Worm (Caenorhabditis elegans) whole organism, early embryonic: Measurements from ENCODE around the gene K12H6.12.

ENCODE experiments used
- B0310.2 ChIP-seq: sonication (generic microtip); optimal IDR thresholded peaks from 2 replicates; lab custom pipeline; 2016; ENCODE audit warnings: mild to moderate bottlenecking, missing genetic modification characterization, missing compliant biosample characterization
- F13C5.2 ChIP-seq: sonication (generic microtip); optimal IDR thresholded peaks from 2 replicates; lab custom pipeline; 2017; ENCODE audit warnings: mild to moderate bottlenecking, missing genetic modification characterization, inconsistent platforms, missing compliant biosample characterization
- aly-1 ChIP-seq: sonication (generic microtip); optimal IDR thresholded peaks from 2 replicates; lab custom pipeline; 2016; ENCODE audit warnings: missing genetic modification characterization, missing compliant biosample characterization
- ama-1 ChIP-seq: fragments of 150-350 bp; optimal IDR thresholded peaks from 2 replicates; lab custom pipeline; 2014
- ceh-13 ChIP-seq: fragments of 200-800 bp; sonication (Bioruptor generic); optimal IDR thresholded peaks from 2 replicates; lab custom pipeline; 2018; ENCODE audit warnings: mild to moderate bottlenecking, missing genetic modification characterization, missing compliant biosample characterization
- ceh-36 ChIP-seq: sonication (generic microtip); optimal IDR thresholded peaks from 2 replicates; lab custom pipeline; 2016; ENCODE audit warnings: missing genetic modification characterization, inconsistent platforms, missing compliant biosample characterization
- ets-7 ChIP-seq: sonication (generic microtip); optimal IDR thresholded peaks from 2 replicates; lab custom pipeline; 2016; ENCODE audit warnings: missing genotype, missing genetic modification characterization, missing compliant biosample characterization
- flt-1 ChIP-seq: fragments of 200-800 bp; sonication (Bioruptor generic); IDR thresholded peaks from 2 replicates; pipeline ENCODE4 v1.3.6; 2022; ENCODE audit warnings: missing genetic modification characterization, missing compliant biosample characterization
- hmbx-1 ChIP-seq: sonication (generic microtip); optimal IDR thresholded peaks from 2 replicates; lab custom pipeline; 2016; ENCODE audit warnings: mild to moderate bottlenecking, missing genetic modification characterization, missing compliant biosample characterization
- hmg-4 ChIP-seq: fragments of 200-800 bp; sonication (Bioruptor generic); optimal IDR thresholded peaks from 2 replicates; lab custom pipeline; 2018; ENCODE audit warnings: mild to moderate bottlenecking, missing genetic modification characterization, missing compliant biosample characterization
- hnd-1 ChIP-seq: sonication (generic microtip); optimal IDR thresholded peaks from 2 replicates; lab custom pipeline; 2016; ENCODE audit warnings: missing genetic modification characterization, missing compliant biosample characterization
- pes-1 ChIP-seq: fragments of 200-800 bp; sonication (Bioruptor generic); IDR thresholded peaks from 2 replicates; pipeline ENCODE4 v1.3.6; 2022; ENCODE audit warnings: missing genetic modification reagents, missing genetic modification characterization, missing compliant biosample characterization
- scrt-1 ChIP-seq: fragments of 200-800 bp; sonication (Bioruptor generic); IDR thresholded peaks from 2 replicates; pipeline ENCODE4 v1.3.6; 2022; ENCODE audit warnings: missing genetic modification characterization, missing compliant biosample characterization
- sea-1 ChIP-seq: fragments of 200-800 bp; sonication (Bioruptor generic); conservative IDR thresholded peaks from 2 replicates; pipeline ENCODE4 v1.3.6; 2022; ENCODE audit warnings: missing genetic modification characterization, missing compliant biosample characterization
- tbx-11 ChIP-seq: fragments of 200-800 bp; sonication (Bioruptor generic); IDR thresholded peaks from 2 replicates; pipeline ENCODE4 v1.3.6; 2022; ENCODE audit warnings: missing genetic modification characterization, missing compliant biosample characterization
- tbx-37 ChIP-seq: fragments of 200-800 bp; sonication (Bioruptor generic); conservative IDR thresholded peaks from 2 replicates; pipeline ENCODE4 v1.3.6; 2022; ENCODE audit warnings: missing genetic modification reagents, missing genetic modification characterization, missing compliant biosample characterization
- tra-4 ChIP-seq: sonication (generic microtip); optimal IDR thresholded peaks from 2 replicates; lab custom pipeline; 2017; ENCODE audit warnings: missing genetic modification characterization, missing compliant biosample characterization

The K12H6.12 gene

DNA sequence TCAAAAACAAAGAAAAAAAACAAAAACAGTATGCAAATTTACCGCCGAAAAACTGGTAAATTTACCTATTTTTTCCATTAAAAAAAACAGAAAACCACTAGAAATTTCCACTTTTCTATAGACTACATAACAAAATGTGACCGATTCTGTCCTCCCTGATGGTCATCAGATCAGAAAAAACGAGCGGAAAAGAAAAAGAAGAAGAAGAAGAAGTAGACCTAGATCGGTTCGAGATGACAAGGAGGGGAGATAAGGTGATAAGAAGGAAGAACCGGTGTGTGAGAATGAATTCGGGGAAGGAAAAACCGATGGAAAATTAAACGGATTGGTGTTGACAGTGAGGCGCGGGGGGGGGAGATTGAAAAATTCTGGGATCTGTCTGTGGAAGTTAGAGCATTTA lies 48.2 kb downstream of the K12H6.12 start:
- TF ChIP-seq hnd-1 (tag; lab: Kevin White, UChicago) (no peak), B0310.2 (tag; lab: Kevin White, UChicago) (no peak), hmbx-1 (no peak), F13C5.2 (no peak), scrt-1 (GFP tag; lab: Robert Waterston, UW) (no peak), ets-7 (tag; lab: Kevin White, UChicago) (no peak), pes-1 (GFP tag; lab: Robert Waterston, UW) (no peak), ceh-13 (GFP tag; lab: Kevin White, UChicago) (no peak), tra-4 (tag; lab: Kevin White, UChicago) (no peak), aly-1 (tag; lab: Kevin White, UChicago) (no peak), ceh-36 (tag; lab: Kevin White, UChicago) (no peak), tbx-11 (GFP tag; lab: Robert Waterston, UW) (no peak), tbx-37 (GFP tag; lab: Robert Waterston, UW) (no peak), flt-1 (GFP tag; lab: Robert Waterston, UW) (no peak), hmg-4 (GFP tag; lab: Kevin White, UChicago) (no peak), sea-1 (no peak), ama-1 (lab: Kevin White, UChicago) (no peak)

DNA sequence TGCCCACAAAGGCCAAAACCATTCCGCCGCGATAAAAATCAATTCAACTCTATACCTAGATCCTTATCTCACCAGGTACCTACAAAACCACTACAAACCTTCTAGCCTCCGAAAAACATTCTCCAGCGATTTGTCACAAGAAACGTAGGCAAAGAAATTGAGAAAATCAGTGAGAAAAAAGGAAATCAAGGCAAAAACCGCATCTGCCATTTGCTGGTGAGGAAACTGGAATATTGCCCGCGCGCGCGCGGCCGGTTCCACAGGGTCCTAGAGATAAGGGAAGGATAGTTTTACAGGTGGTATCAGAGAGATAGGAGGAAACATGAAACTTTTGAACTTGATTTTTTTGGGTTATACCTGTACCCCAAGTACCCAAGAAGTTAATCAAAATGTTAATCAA lies 49.6 kb downstream of the K12H6.12 start:
- TF ChIP-seq tbx-11 (GFP tag; lab: Robert Waterston, UW) (no peak), pes-1 (GFP tag; lab: Robert Waterston, UW) (no peak), B0310.2 (tag; lab: Kevin White, UChicago) (no peak), hmg-4 (GFP tag; lab: Kevin White, UChicago) (no peak), flt-1 (GFP tag; lab: Robert Waterston, UW) (no peak), ceh-36 (tag; lab: Kevin White, UChicago) (no peak), hmbx-1 (no peak), aly-1 (tag; lab: Kevin White, UChicago) (no peak), hnd-1 (tag; lab: Kevin White, UChicago) (no peak), scrt-1 (GFP tag; lab: Robert Waterston, UW) (no peak), tbx-37 (GFP tag; lab: Robert Waterston, UW) (no peak), ets-7 (tag; lab: Kevin White, UChicago) (no peak), F13C5.2 (no peak), tra-4 (tag; lab: Kevin White, UChicago) (no peak), sea-1 (no peak), ceh-13 (GFP tag; lab: Kevin White, UChicago) (no peak), ama-1 (lab: Kevin White, UChicago) (no peak)

DNA sequence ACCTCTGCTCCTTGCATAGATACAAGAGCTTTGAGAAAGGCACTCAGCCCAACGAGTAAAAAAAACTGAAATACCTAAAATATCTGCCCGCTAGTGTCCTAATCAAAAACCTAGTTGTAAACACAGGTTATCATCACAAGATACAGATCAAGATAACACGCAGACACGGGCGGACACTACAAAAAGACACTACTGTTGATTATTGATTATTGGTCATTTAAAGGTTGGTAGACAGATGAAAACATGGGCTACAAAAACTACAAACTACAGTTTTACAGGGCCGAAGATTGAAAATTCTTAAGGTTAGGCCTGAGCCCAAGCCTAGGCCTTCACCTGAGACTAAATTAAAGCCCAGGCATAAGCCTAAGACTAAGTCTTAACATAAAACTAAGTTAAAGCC lies 50.9 kb downstream of the K12H6.12 start:
- TF ChIP-seq tbx-11 (GFP tag; lab: Robert Waterston, UW) (no peak), ama-1 (lab: Kevin White, UChicago) (no peak), hmg-4 (GFP tag; lab: Kevin White, UChicago) (no peak), B0310.2 (tag; lab: Kevin White, UChicago) (no peak), scrt-1 (GFP tag; lab: Robert Waterston, UW) (no peak), sea-1 (no peak), pes-1 (GFP tag; lab: Robert Waterston, UW) (no peak), hnd-1 (tag; lab: Kevin White, UChicago) (no peak), ceh-36 (tag; lab: Kevin White, UChicago) (no peak), ets-7 (tag; lab: Kevin White, UChicago) (no peak), tra-4 (tag; lab: Kevin White, UChicago) (no peak), tbx-37 (GFP tag; lab: Robert Waterston, UW) (no peak), aly-1 (tag; lab: Kevin White, UChicago) (no peak), hmbx-1 (no peak), F13C5.2 (no peak), flt-1 (GFP tag; lab: Robert Waterston, UW) (no peak), ceh-13 (GFP tag; lab: Kevin White, UChicago) (no peak)

ce11 chrII:2859315-2859714 lies 51.4 kb downstream of the K12H6.12 start:
- TF ChIP-seq ets-7 (tag; lab: Kevin White, UChicago), result no peak
- TF ChIP-seq aly-1 (tag; lab: Kevin White, UChicago), result no peak
- peak; percentile 90 for TF ChIP-seq ceh-36 (tag; lab: Kevin White, UChicago)

DNA sequence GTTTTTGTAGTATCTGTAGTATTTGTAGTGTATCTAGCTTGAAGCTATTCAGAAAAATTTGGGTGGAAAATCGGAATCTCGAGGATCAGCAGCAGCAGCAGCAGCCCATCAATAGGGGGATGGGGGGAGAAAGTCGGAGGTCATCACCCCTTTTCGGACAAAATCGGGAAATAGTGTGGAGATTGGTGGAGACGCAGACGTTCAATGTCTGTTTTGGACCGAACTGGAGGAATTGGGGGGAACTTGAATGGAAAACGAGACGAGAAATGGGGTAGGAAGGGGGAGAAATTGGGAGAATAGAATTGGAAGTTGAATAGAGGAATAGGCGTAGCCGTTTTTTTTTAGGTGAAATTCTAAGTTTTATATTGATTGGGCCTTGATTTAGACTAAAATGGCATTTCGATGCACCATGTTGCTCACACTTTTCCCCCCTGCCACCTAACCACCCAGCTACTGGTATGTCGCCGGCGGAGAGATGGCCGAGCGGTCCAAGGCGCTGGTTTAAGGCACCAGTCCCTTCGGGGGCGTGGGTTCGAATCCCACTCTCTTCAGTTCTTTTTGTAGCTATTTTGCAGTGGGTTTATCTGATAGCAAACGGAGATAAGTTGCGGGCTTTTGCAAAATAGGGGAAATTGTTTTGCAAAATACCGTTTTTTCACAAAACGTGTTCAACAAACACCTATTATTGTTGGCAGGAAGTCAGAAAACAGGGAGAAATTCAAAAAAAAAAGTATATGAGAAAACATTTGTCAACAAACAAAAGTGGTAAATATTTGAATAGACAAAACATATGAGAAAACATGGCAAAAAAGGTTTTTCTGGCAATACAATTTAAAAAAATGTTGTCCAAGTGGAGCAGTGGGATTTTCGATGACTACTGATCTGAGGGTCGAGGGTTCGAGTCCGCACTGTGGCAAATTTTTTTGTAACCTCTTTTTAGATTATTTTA lies 52.2 kb downstream of the K12H6.12 start:
- peak; percentile 64 for TF ChIP-seq pes-1 (GFP tag; lab: Robert Waterston, UW)
- TF ChIP-seq F13C5.2, result no peak
- TF ChIP-seq hnd-1 (tag; lab: Kevin White, UChicago), result no peak
- TF ChIP-seq tbx-11 (GFP tag; lab: Robert Waterston, UW), result 0 out of 2 replicates have a peak, but pooled peaks have one; percentile 12
- no peak for TF ChIP-seq tbx-37 (GFP tag; lab: Robert Waterston, UW)
- TF ChIP-seq tra-4 (tag; lab: Kevin White, UChicago), result no peak
- no peak for TF ChIP-seq B0310.2 (tag; lab: Kevin White, UChicago)
- peak; percentile 40 for TF ChIP-seq aly-1 (tag; lab: Kevin White, UChicago)
- TF ChIP-seq hmbx-1, result peak; percentile 1
- TF ChIP-seq flt-1 (GFP tag; lab: Robert Waterston, UW), result no peak
- TF ChIP-seq hmg-4 (GFP tag; lab: Kevin White, UChicago), result peak; percentile 35
- TF ChIP-seq scrt-1 (GFP tag; lab: Robert Waterston, UW), result peak; percentile 69
- no peak for TF ChIP-seq ama-1 (lab: Kevin White, UChicago)
- no peak for TF ChIP-seq ceh-36 (tag; lab: Kevin White, UChicago)
- TF ChIP-seq ets-7 (tag; lab: Kevin White, UChicago), result no peak
- no peak for TF ChIP-seq sea-1
- peak; percentile 7 for TF ChIP-seq ceh-13 (GFP tag; lab: Kevin White, UChicago)
